Fruit fly (Drosophila melanogaster) S2 (cell line): ENCODE data around the gene AdamTS-A.

Experiments used
- CG8478 ChIP-seq: fragments of >200 bp; optimal IDR thresholded peaks from 2 replicates; lab custom pipeline; 2018
- CTCF ChIP-seq, 2 experiments: fragments of >200 bp; optimal IDR thresholded peaks; 2 replicates each; lab custom pipeline; 2018

- TF ChIP-seq CTCF (optimal IDR thresholded peaks at IDR 0.05; lab: Kevin White, UChicago) (no peak), CG8478 (lab: Kevin White, UChicago) (no peak)
Measured at dm6 chr3R:15512249-15512648, 36.3 kb upstream of the AdamTS-A start.
